Fruit fly (Drosophila melanogaster) whole organism, embryonic: Measurements from ENCODE around the gene CG9270.

Experiments used
- Antp ChIP-seq: fragments of 200-800 bp; sonication (Bioruptor generic); optimal IDR thresholded peaks from 3 replicates; lab custom pipeline; 2016; ENCODE audit warnings: missing biosample characterization, missing genetic modification characterization
- Bteb2 ChIP-seq: fragments of 200-800 bp; sonication (Bioruptor generic); optimal IDR thresholded peaks from 2 replicates; lab custom pipeline; 2016; ENCODE audit warnings: missing biosample characterization, missing genetic modification characterization
- C15 ChIP-seq: fragments of 200-800 bp; sonication (Bioruptor generic); IDR thresholded peaks from 3 replicates; pipeline ENCODE4 v1.3.6; 2022; ENCODE audit warnings: missing biosample characterization, missing genetic modification characterization
- CG10209 ChIP-seq: fragments of 200-800 bp; sonication (Bioruptor generic); optimal IDR thresholded peaks from 3 replicates; lab custom pipeline; 2017; ENCODE audit warnings: missing biosample characterization, mild to moderate bottlenecking, missing genetic modification characterization, missing genetic modification reagents
- CG10654 ChIP-seq: fragments of 200-800 bp; sonication (Bioruptor generic); optimal IDR thresholded peaks from 2 replicates; lab custom pipeline; 2016; ENCODE audit warnings: missing biosample characterization, missing genetic modification characterization
- CG12391 ChIP-seq: fragments of 200-800 bp; sonication (Bioruptor generic); optimal IDR thresholded peaks from 3 replicates; lab custom pipeline; 2018; ENCODE audit warnings: missing biosample characterization, mild to moderate bottlenecking, missing genetic modification characterization, moderate library complexity
- CG13424 ChIP-seq: fragments of 200-800 bp; sonication (Bioruptor generic); optimal IDR thresholded peaks from 2 replicates; lab custom pipeline; 2019; ENCODE audit warnings: missing biosample characterization, mild to moderate bottlenecking, missing genetic modification characterization, moderate library complexity
- CG15073 ChIP-seq: fragments of 200-800 bp; sonication (Bioruptor generic); optimal IDR thresholded peaks from 2 replicates; lab custom pipeline; 2016; ENCODE audit warnings: missing biosample characterization, missing genetic modification characterization
- CG1529 ChIP-seq: fragments of 200-800 bp; sonication (Bioruptor generic); optimal IDR thresholded peaks from 3 replicates; lab custom pipeline; 2018; ENCODE audit warnings: missing biosample characterization, missing genetic modification characterization
- CG17186 ChIP-seq: fragments of 200-800 bp; sonication (Bioruptor generic); optimal IDR thresholded peaks from 3 replicates; lab custom pipeline; 2017; ENCODE audit warnings: missing biosample characterization, missing genetic modification reagents, missing genetic modification characterization
- CG30431 ChIP-seq: fragments of 200-800 bp; sonication (Bioruptor generic); optimal IDR thresholded peaks from 2 replicates; lab custom pipeline; 2017; ENCODE audit warnings: missing biosample characterization, missing genetic modification characterization
- CG31441 ChIP-seq: fragments of 200-800 bp; sonication (Bioruptor generic); IDR thresholded peaks from 2 replicates; pipeline ENCODE4 v1.3.6; 2022; ENCODE audit warnings: missing biosample characterization, missing genetic modification characterization
- CG3281 ChIP-seq: fragments of 200-800 bp; sonication (Bioruptor generic); optimal IDR thresholded peaks from 3 replicates; lab custom pipeline; 2017; ENCODE audit warnings: missing biosample characterization, mild to moderate bottlenecking, missing genetic modification characterization
- CG3726 ChIP-seq: fragments of 200-800 bp; sonication (Bioruptor generic); IDR thresholded peaks from 3 replicates; pipeline ENCODE4, ENCODE4 v1.3.6; 2022; ENCODE audit warnings: missing biosample characterization, missing genetic modification characterization
- CG3838 ChIP-seq: fragments of 200-800 bp; sonication (Bioruptor generic); optimal IDR thresholded peaks from 3 replicates; lab custom pipeline; 2016; ENCODE audit warnings: missing biosample characterization, missing genetic modification characterization
- CG4617 ChIP-seq: fragments of 200-800 bp; sonication (Bioruptor generic); optimal IDR thresholded peaks from 3 replicates; lab custom pipeline; 2016; ENCODE audit warnings: missing biosample characterization, missing genetic modification characterization, borderline replicate concordance
- CG6254 ChIP-seq: fragments of 200-800 bp; sonication (Bioruptor generic); optimal IDR thresholded peaks from 3 replicates; lab custom pipeline; 2017; ENCODE audit warnings: mild to moderate bottlenecking, missing biosample characterization, missing genetic modification reagents, missing genetic modification characterization
- CG6813 ChIP-seq: fragments of 200-800 bp; sonication (Bioruptor generic); optimal IDR thresholded peaks from 2 replicates; lab custom pipeline; 2017; ENCODE audit warnings: missing biosample characterization, missing genetic modification characterization, mild to moderate bottlenecking, moderate library complexity, missing genetic modification reagents
- CG8478 ChIP-seq: fragments of >200 bp; optimal IDR thresholded peaks from 2 replicates; lab custom pipeline; 2018
- Drgx ChIP-seq: fragments of 200-800 bp; sonication (Bioruptor generic); IDR thresholded peaks from 2 replicates; pipeline ENCODE4 v1.3.6; 2022; ENCODE audit warnings: missing biosample characterization, missing genetic modification characterization
- Ets97D ChIP-seq: fragments of 200-800 bp; sonication (Bioruptor generic); optimal IDR thresholded peaks from 3 replicates; lab custom pipeline; 2016; ENCODE audit warnings: missing biosample characterization, missing genetic modification characterization
- GATAe ChIP-seq: fragments of 200-800 bp; sonication (Bioruptor generic); conservative IDR thresholded peaks from 2 replicates; pipeline ENCODE4 v1.3.6; 2022; ENCODE audit warnings: missing biosample characterization, missing genetic modification characterization
- Gug ChIP-seq: fragments of 200-800 bp; sonication (Bioruptor generic); IDR thresholded peaks from 4 replicates; pipeline ENCODE4 v1.3.6; 2022; ENCODE audit warnings: missing biosample characterization, missing genetic modification characterization
- HmgD ChIP-seq: fragments of 200-800 bp; sonication (Bioruptor generic); optimal IDR thresholded peaks from 3 replicates; lab custom pipeline; 2016; ENCODE audit warnings: missing biosample characterization, missing genetic modification characterization
- Hsf ChIP-seq: fragments of 200-800 bp; sonication (Bioruptor generic); optimal IDR thresholded peaks from 3 replicates; lab custom pipeline; 2016; ENCODE audit warnings: missing biosample characterization, missing genetic modification characterization
- NFAT ChIP-seq: fragments of 200-800 bp; sonication (Bioruptor generic); IDR thresholded peaks from 2 replicates; pipeline ENCODE4 v1.3.6; 2022; ENCODE audit warnings: missing biosample characterization, missing genetic modification characterization
- PHDP ChIP-seq: fragments of 200-800 bp; sonication (Bioruptor generic); optimal IDR thresholded peaks from 3 replicates; lab custom pipeline; 2018; ENCODE audit warnings: missing biosample characterization, mild to moderate bottlenecking, missing genetic modification characterization, moderate library complexity
- Ravus ChIP-seq: fragments of 200-800 bp; sonication (Bioruptor generic); IDR thresholded peaks from 2 replicates; pipeline ENCODE4 v1.3.6; 2022; ENCODE audit warnings: missing biosample characterization, missing genetic modification characterization
- Sin3A ChIP-seq: fragments of >200 bp; optimal IDR thresholded peaks from 2 replicates; lab custom pipeline; 2018
- Sox100B ChIP-seq: fragments of 200-800 bp; sonication (Bioruptor generic); optimal IDR thresholded peaks from 3 replicates; lab custom pipeline; 2018; ENCODE audit warnings: missing biosample characterization, mild to moderate bottlenecking, missing genetic modification characterization
- Ssrp ChIP-seq: fragments of 200-800 bp; sonication (Bioruptor generic); optimal IDR thresholded peaks from 2 replicates; lab custom pipeline; 2018; ENCODE audit warnings: missing biosample characterization, mild to moderate bottlenecking, missing genetic modification characterization, moderate library complexity
- bsh ChIP-seq, 2 experiments: fragments of 200-800 bp; sonication (Bioruptor generic); optimal IDR thresholded peaks; 2 replicates each; lab custom pipeline; 2017 to 2018; ENCODE audit warnings: mild to moderate bottlenecking in 2 of 2, missing biosample characterization in 2 of 2, missing genetic modification characterization in 2 of 2, moderate library complexity in 1 of 2
- chn ChIP-seq: fragments of 200-800 bp; sonication (Bioruptor generic); optimal IDR thresholded peaks from 2 replicates; lab custom pipeline; 2016; ENCODE audit warnings: missing biosample characterization, missing genetic modification characterization
- dan ChIP-seq: fragments of 200-800 bp; sonication (Bioruptor generic); IDR thresholded peaks from 2 replicates; pipeline ENCODE4 v1.3.6; 2022; ENCODE audit warnings: missing biosample characterization, missing genetic modification characterization
- disco-r ChIP-seq: fragments of 200-800 bp; sonication (Bioruptor generic); optimal IDR thresholded peaks from 2 replicates; lab custom pipeline; 2016; ENCODE audit warnings: missing biosample characterization, missing genetic modification characterization
- fd96Cb ChIP-seq: fragments of 200-800 bp; sonication (Bioruptor generic); optimal IDR thresholded peaks from 2 replicates; lab custom pipeline; 2018; ENCODE audit warnings: missing biosample characterization, mild to moderate bottlenecking, missing genetic modification characterization, moderate library complexity
- grn ChIP-seq: fragments of 200-800 bp; sonication (Bioruptor generic); optimal IDR thresholded peaks from 3 replicates; lab custom pipeline; 2017; ENCODE audit warnings: missing biosample characterization, missing genetic modification characterization
- gro ChIP-seq: fragments of 200-800 bp; sonication (Bioruptor generic); optimal IDR thresholded peaks from 2 replicates; lab custom pipeline; 2016; ENCODE audit warnings: missing biosample characterization, missing genetic modification characterization
- gsb ChIP-seq: fragments of 200-800 bp; sonication (Bioruptor generic); IDR thresholded peaks from 2 replicates; pipeline ENCODE4 v1.3.6; 2022; ENCODE audit warnings: missing biosample characterization, missing genetic modification characterization
- gsb-n ChIP-seq: fragments of 200-800 bp; sonication (Bioruptor generic); optimal IDR thresholded peaks from 3 replicates; lab custom pipeline; 2018; ENCODE audit warnings: missing biosample characterization, mild to moderate bottlenecking, missing genetic modification characterization
- luna ChIP-seq: fragments of 200-800 bp; sonication (Bioruptor generic); optimal IDR thresholded peaks from 2 replicates; lab custom pipeline; 2016; ENCODE audit warnings: missing biosample characterization, missing genetic modification characterization
- maf-S ChIP-seq: fragments of 200-800 bp; sonication (Bioruptor generic); optimal IDR thresholded peaks from 2 replicates; lab custom pipeline; 2016; ENCODE audit warnings: missing biosample characterization, missing genetic modification characterization
- onecut ChIP-seq: fragments of 200-800 bp; sonication (Bioruptor generic); IDR thresholded peaks from 2 replicates; pipeline ENCODE4 v1.3.6; 2022; ENCODE audit warnings: missing biosample characterization, missing genetic modification characterization
- pan ChIP-seq, 4 experiments: fragments of >200 bp in 3 of 4; fragments of 200-800 bp in 1 of 4; sonication (Bioruptor generic) in 1 of 4; optimal IDR thresholded peaks in 3 of 4; IDR thresholded peaks in 1 of 4; 2 replicates each; pipeline versions ENCODE4 v1.3.6 to Lab custom; 2017 to 2022; ENCODE audit warnings: missing biosample characterization in 2 of 4, missing genetic modification characterization in 2 of 4, mixed read lengths in 1 of 4
- phol ChIP-seq: fragments of 200-800 bp; sonication (Bioruptor generic); optimal IDR thresholded peaks from 3 replicates; lab custom pipeline; 2018; ENCODE audit warnings: missing biosample characterization, mild to moderate bottlenecking, missing genetic modification characterization, moderate library complexity
- pum ChIP-seq: fragments of 200-800 bp; sonication (Bioruptor generic); optimal IDR thresholded peaks from 2 replicates; lab custom pipeline; 2016; ENCODE audit warnings: missing biosample characterization, missing genetic modification characterization
- run ChIP-seq: fragments of 200-800 bp; sonication (Bioruptor generic); optimal IDR thresholded peaks from 3 replicates; lab custom pipeline; 2018; ENCODE audit warnings: missing biosample characterization, mild to moderate bottlenecking, missing genetic modification characterization
- schlank ChIP-seq: fragments of 200-800 bp; sonication (Bioruptor generic); optimal IDR thresholded peaks from 2 replicates; lab custom pipeline; 2018; ENCODE audit warnings: missing biosample characterization, mild to moderate bottlenecking, missing genetic modification characterization
- sima ChIP-seq: fragments of 200-800 bp; sonication (Bioruptor generic); optimal IDR thresholded peaks from 2 replicates; lab custom pipeline; 2016; ENCODE audit warnings: missing biosample characterization, missing genetic modification characterization
- so ChIP-seq: fragments of 200-800 bp; sonication (Bioruptor generic); IDR thresholded peaks from 3 replicates; pipeline ENCODE4 v1.3.6; 2022; ENCODE audit warnings: missing biosample characterization, missing genetic modification characterization
- unpg ChIP-seq: fragments of 200-800 bp; sonication (Bioruptor generic); optimal IDR thresholded peaks from 3 replicates; lab custom pipeline; 2018; ENCODE audit warnings: missing biosample characterization, mild to moderate bottlenecking, missing genetic modification characterization, moderate library complexity

The CG9270 gene

dm6 chr2L:20896681-20897341, 37.1 kb downstream of the CG9270 start (continued):
- TF ChIP-seq fd96Cb (tag; lab: Kevin White, UChicago) (no peak), run (peak; percentile 46), Bteb2 (no peak), Drgx (no peak), gro (GFP tag; lab: Kevin White, UChicago) (peak; percentile 11), CG3838 (GFP tag; lab: Kevin White, UChicago) (peak; percentile 17), so (GFP tag; lab: Robert Waterston, UW) (peak; percentile 62; the same call in 2 of the 3 replicates), unpg (GFP tag; lab: Kevin White, UChicago) (peak; percentile 49), CG10654 (GFP tag; lab: Kevin White, UChicago) (no peak), bsh (GFP tag; optimal IDR thresholded peaks at IDR 0.05; lab: Kevin White, UChicago) (peak in 1 of 2 experiments; percentile 66), GATAe (no peak), CG10209 (GFP tag; lab: Kevin White, UChicago) (peak; percentile 27), gsb-n (tag; lab: Kevin White, UChicago) (peak; percentile 11), CG6254 (GFP tag; lab: Kevin White, UChicago) (peak; percentile 34), CG3281 (GFP tag; lab: Kevin White, UChicago) (no peak), C15 (GFP tag; lab: Robert Waterston, UW) (0 out of 3 replicates have a peak, but pooled peaks have one; percentile 37), onecut (GFP tag; lab: Robert Waterston, UW) (peak; percentile 57), CG8478 (lab: Kevin White, UChicago) (no peak), Ets97D (GFP tag; lab: Kevin White, UChicago) (no peak), phol (no peak), CG3726 (GFP tag; lab: Robert Waterston, UW) (no peak), CG31441 (GFP tag; lab: Robert Waterston, UW) (peak; percentile 48; the same call in 1 of the 2 replicates), CG15073 (no peak), schlank (tag; lab: Kevin White, UChicago) (peak; percentile 15), HmgD (GFP tag; lab: Kevin White, UChicago) (no peak), CG6813 (peak; percentile 60), grn (GFP tag; lab: Kevin White, UChicago) (peak; percentile 61), Sin3A (lab: Kevin White, UChicago) (no peak), Sox100B (GFP tag; lab: Kevin White, UChicago) (peak; percentile 55), maf-S (GFP tag; lab: Kevin White, UChicago) (no peak), disco-r (GFP tag; lab: Kevin White, UChicago) (no peak), Gug (GFP tag; lab: Robert Waterston, UW) (no peak), PHDP (tag; lab: Kevin White, UChicago) (peak; percentile 34), Antp (GFP tag; lab: Kevin White, UChicago) (no peak), Hsf (GFP tag; lab: Kevin White, UChicago) (no peak), sima (GFP tag; lab: Kevin White, UChicago) (no peak), CG30431 (GFP tag; lab: Kevin White, UChicago) (no peak), Ravus (GFP tag; lab: Robert Waterston, UW) (no peak), pan (optimal IDR thresholded peaks at IDR 0.05; lab: Kevin White, UChicago) (no peak), pan (GFP tag; optimal IDR thresholded peaks at IDR 0.05 in 1 of 2, IDR thresholded peaks at IDR 0.05 in 1 of 2) (peak in 1 of 2 experiments; percentile 13), pum (GFP tag; lab: Kevin White, UChicago) (no peak), CG12391 (tag; lab: Kevin White, UChicago) (no peak), gsb (GFP tag; lab: Robert Waterston, UW) (no peak), Ssrp (tag; lab: Kevin White, UChicago) (no peak), NFAT (GFP tag; lab: Robert Waterston, UW) (no peak), chn (GFP tag; lab: Kevin White, UChicago) (no peak), CG17186 (no peak), dan (GFP tag; lab: Robert Waterston, UW) (no peak), CG13424 (tag; lab: Kevin White, UChicago) (peak; percentile 62), CG4617 (GFP tag; lab: Kevin White, UChicago) (no peak), CG1529 (GFP tag; lab: Kevin White, UChicago) (peak; percentile 52), luna (GFP tag; lab: Kevin White, UChicago) (no peak)
